Fruit fly (Drosophila melanogaster) whole organism, prepupa: ENCODE results near the gene CG34056.
A peak's percentile ranks its signal among the peaks of the same experiment; 100 is the strongest.

ENCODE experiments used
- Blimp-1 ChIP-seq: fragments of 200-800 bp; sonication (Bioruptor generic); optimal IDR thresholded peaks from 3 replicates; lab custom pipeline; 2017; ENCODE audit warnings: missing biosample characterization, missing genetic modification characterization, mild to moderate bottlenecking, moderate library complexity, missing genetic modification reagents
- CG10631 ChIP-seq: fragments of 200-800 bp; sonication (Bioruptor generic); optimal IDR thresholded peaks from 2 replicates; lab custom pipeline; 2016; ENCODE audit warnings: missing biosample characterization, missing genetic modification characterization
- CG10669 ChIP-seq: fragments of 200-800 bp; sonication (Bioruptor generic); optimal IDR thresholded peaks from 3 replicates; lab custom pipeline; 2018; ENCODE audit warnings: missing biosample characterization, mild to moderate bottlenecking, missing genetic modification characterization, moderate library complexity
- CG11902 ChIP-seq: fragments of 200-800 bp; sonication (Bioruptor generic); optimal IDR thresholded peaks from 3 replicates; lab custom pipeline; 2016; ENCODE audit warnings: missing biosample characterization, missing genetic modification characterization
- CG15336 ChIP-seq: fragments of 200-800 bp; sonication (Bioruptor generic); IDR thresholded peaks from 2 replicates; pipeline ENCODE4 v1.3.6; 2022; ENCODE audit warnings: missing biosample characterization, missing genetic modification characterization
- CG16779 ChIP-seq: fragments of 200-800 bp; sonication (Bioruptor generic); optimal IDR thresholded peaks from 3 replicates; lab custom pipeline; 2017; ENCODE audit warnings: missing biosample characterization, mild to moderate bottlenecking, missing genetic modification characterization
- CG3032 ChIP-seq: fragments of 200-800 bp; optimal IDR thresholded peaks from 2 replicates; lab custom pipeline; 2019; ENCODE audit warnings: missing biosample characterization, mild to moderate bottlenecking, missing genetic modification characterization, moderate library complexity
- CG32006 ChIP-seq: fragments of 200-800 bp; sonication (Bioruptor generic); optimal IDR thresholded peaks from 3 replicates; lab custom pipeline; 2017; ENCODE audit warnings: missing biosample characterization, mild to moderate bottlenecking, missing genetic modification characterization
- CG3919 ChIP-seq: fragments of 200-800 bp; sonication (Bioruptor generic); optimal IDR thresholded peaks from 3 replicates; lab custom pipeline; 2016; ENCODE audit warnings: missing biosample characterization, missing genetic modification characterization
- CG4318 ChIP-seq: fragments of 200-800 bp; sonication (Bioruptor generic); optimal IDR thresholded peaks from 3 replicates; lab custom pipeline; 2017; ENCODE audit warnings: missing biosample characterization, mild to moderate bottlenecking, missing genetic modification characterization
- CG6163 ChIP-seq: fragments of 200-800 bp; sonication (Bioruptor generic); IDR thresholded peaks from 3 replicates; pipeline ENCODE4 v1.3.6; 2022; ENCODE audit warnings: missing biosample characterization, missing genetic modification characterization
- CG6276 ChIP-seq: fragments of 200-800 bp; sonication (Bioruptor generic); optimal IDR thresholded peaks from 2 replicates; lab custom pipeline; 2017; ENCODE audit warnings: missing biosample characterization, mild to moderate bottlenecking, missing genetic modification characterization
- CG6792 ChIP-seq: fragments of 200-800 bp; sonication (Bioruptor generic); optimal IDR thresholded peaks from 3 replicates; lab custom pipeline; 2016; ENCODE audit warnings: missing biosample characterization, missing genetic modification characterization
- CG6808 ChIP-seq: fragments of 200-800 bp; sonication (Bioruptor generic); optimal IDR thresholded peaks from 3 replicates; lab custom pipeline; 2017; ENCODE audit warnings: missing biosample characterization, missing genetic modification characterization, mild to moderate bottlenecking, moderate library complexity, missing genetic modification reagents
- CG6854 ChIP-seq: fragments of 200-800 bp; sonication (Bioruptor generic); optimal IDR thresholded peaks from 2 replicates; lab custom pipeline; 2017; ENCODE audit warnings: missing biosample characterization, mild to moderate bottlenecking, missing genetic modification characterization
- CG7368 ChIP-seq: fragments of 200-800 bp; sonication (Bioruptor generic); optimal IDR thresholded peaks from 3 replicates; lab custom pipeline; 2016; ENCODE audit warnings: missing biosample characterization, missing genetic modification characterization
- CG8119 ChIP-seq: fragments of 200-800 bp; sonication (Bioruptor generic); IDR thresholded peaks from 3 replicates; pipeline ENCODE4 v1.3.6; 2022; ENCODE audit warnings: missing biosample characterization, missing genetic modification characterization
- CG8319 ChIP-seq: fragments of 200-800 bp; sonication (Bioruptor generic); optimal IDR thresholded peaks from 3 replicates; lab custom pipeline; 2016; ENCODE audit warnings: missing biosample characterization, missing genetic modification characterization
- CG8632 ChIP-seq: fragments of 200-800 bp; sonication (Bioruptor generic); optimal IDR thresholded peaks from 3 replicates; lab custom pipeline; 2016; ENCODE audit warnings: missing biosample characterization, missing genetic modification characterization
- CG9139 ChIP-seq: fragments of 200-800 bp; sonication (Bioruptor generic); optimal IDR thresholded peaks from 3 replicates; lab custom pipeline; 2017; ENCODE audit warnings: missing biosample characterization, mild to moderate bottlenecking, missing genetic modification characterization
- Eip75B ChIP-seq: fragments of 200-800 bp; sonication (Bioruptor generic); optimal IDR thresholded peaks from 3 replicates; lab custom pipeline; 2016; ENCODE audit warnings: missing biosample characterization, missing genetic modification characterization
- Eip93F ChIP-seq: fragments of 200-800 bp; sonication (Bioruptor generic); optimal IDR thresholded peaks from 2 replicates; lab custom pipeline; 2016; ENCODE audit warnings: missing biosample characterization, mild to moderate bottlenecking, missing genetic modification characterization
- Ets21C ChIP-seq: fragments of 200-800 bp; sonication (Bioruptor generic); optimal IDR thresholded peaks from 3 replicates; lab custom pipeline; 2016; ENCODE audit warnings: missing biosample characterization, missing genetic modification characterization
- Ets96B ChIP-seq: fragments of 200-800 bp; optimal IDR thresholded peaks from 2 replicates; lab custom pipeline; 2019; ENCODE audit warnings: missing biosample characterization, mild to moderate bottlenecking, missing genetic modification characterization, moderate library complexity
- Gug ChIP-seq: fragments of 200-800 bp; sonication (Bioruptor generic); IDR thresholded peaks from 2 replicates; pipeline ENCODE4 v1.3.6; 2022; ENCODE audit warnings: missing biosample characterization, missing genetic modification characterization
- Hr38 ChIP-seq: sonication (Bioruptor generic); optimal IDR thresholded peaks from 2 replicates; lab custom pipeline; 2016; ENCODE audit warnings: missing biosample characterization, missing genetic modification characterization
- Hr4 ChIP-seq: fragments of 200-800 bp; sonication (Bioruptor generic); optimal IDR thresholded peaks from 3 replicates; lab custom pipeline; 2016; ENCODE audit warnings: missing biosample characterization, missing genetic modification characterization
- Lpt ChIP-seq: fragments of 200-800 bp; sonication (Bioruptor generic); optimal IDR thresholded peaks from 3 replicates; lab custom pipeline; 2016; ENCODE audit warnings: missing biosample characterization, missing genetic modification characterization
- Met ChIP-seq: fragments of 200-800 bp; sonication (Bioruptor generic); optimal IDR thresholded peaks from 3 replicates; lab custom pipeline; 2016; ENCODE audit warnings: missing biosample characterization, missing genetic modification characterization
- OdsH ChIP-seq: fragments of 200-800 bp; sonication (Bioruptor generic); optimal IDR thresholded peaks from 3 replicates; lab custom pipeline; 2016; ENCODE audit warnings: missing biosample characterization, missing genetic modification characterization
- Smox ChIP-seq: fragments of 200-800 bp; sonication (Bioruptor generic); optimal IDR thresholded peaks from 3 replicates; lab custom pipeline; 2016; ENCODE audit warnings: missing biosample characterization, missing genetic modification characterization
- Sox102F ChIP-seq: fragments of 200-800 bp; sonication (Bioruptor generic); optimal IDR thresholded peaks from 2 replicates; lab custom pipeline; 2016; ENCODE audit warnings: missing biosample characterization, mild to moderate bottlenecking, missing genetic modification characterization
- Sox14 ChIP-seq: fragments of 200-800 bp; sonication (Bioruptor generic); optimal IDR thresholded peaks from 3 replicates; lab custom pipeline; 2016; ENCODE audit warnings: missing biosample characterization, missing genetic modification characterization
- Sox15 ChIP-seq: fragments of 200-800 bp; sonication (Bioruptor generic); optimal IDR thresholded peaks from 3 replicates; lab custom pipeline; 2016; ENCODE audit warnings: missing biosample characterization, missing genetic modification characterization
- achi ChIP-seq: fragments of 200-800 bp; sonication (Bioruptor generic); optimal IDR thresholded peaks from 3 replicates; lab custom pipeline; 2016; ENCODE audit warnings: missing biosample characterization, missing genetic modification characterization
- acj6 ChIP-seq: fragments of 200-800 bp; sonication (Bioruptor generic); optimal IDR thresholded peaks from 3 replicates; lab custom pipeline; 2016; ENCODE audit warnings: missing biosample characterization, missing genetic modification characterization
- cyc ChIP-seq: fragments of 200-800 bp; sonication (Bioruptor generic); optimal IDR thresholded peaks from 3 replicates; lab custom pipeline; 2016; ENCODE audit warnings: missing biosample characterization, missing genetic modification characterization
- dac ChIP-seq: fragments of 200-800 bp; sonication (Bioruptor generic); optimal IDR thresholded peaks from 2 replicates; lab custom pipeline; 2017; ENCODE audit warnings: missing biosample characterization, mild to moderate bottlenecking, missing genetic modification characterization
- dsx ChIP-seq: fragments of 200-800 bp; optimal IDR thresholded peaks from 3 replicates; lab custom pipeline; 2019; ENCODE audit warnings: missing biosample characterization, mild to moderate bottlenecking, missing genetic modification characterization, moderate library complexity; ENCODE audit not compliant: poor library complexity, severe bottlenecking
- eg ChIP-seq: fragments of 200-800 bp; sonication (Bioruptor generic); IDR thresholded peaks from 3 replicates; pipeline ENCODE4 v1.3.6; 2022; ENCODE audit warnings: missing biosample characterization, missing genetic modification characterization
- esn ChIP-seq: fragments of 200-800 bp; sonication (Bioruptor generic); optimal IDR thresholded peaks from 2 replicates; lab custom pipeline; 2016; ENCODE audit warnings: missing biosample characterization, mild to moderate bottlenecking, missing genetic modification characterization, moderate library complexity
- fd59A ChIP-seq: fragments of 200-800 bp; sonication (Bioruptor generic); optimal IDR thresholded peaks from 2 replicates; lab custom pipeline; 2017; ENCODE audit warnings: missing biosample characterization, mild to moderate bottlenecking, missing genetic modification characterization, missing genetic modification reagents
- fkh ChIP-seq: fragments of 200-800 bp; sonication (Bioruptor generic); optimal IDR thresholded peaks from 3 replicates; lab custom pipeline; 2017; ENCODE audit warnings: missing biosample characterization, mild to moderate bottlenecking, missing genetic modification characterization, moderate library complexity
- lz ChIP-seq: fragments of 200-800 bp; sonication (Bioruptor generic); optimal IDR thresholded peaks from 3 replicates; lab custom pipeline; 2016; ENCODE audit warnings: missing biosample characterization, missing genetic modification characterization
- net ChIP-seq: fragments of 200-800 bp; sonication (Bioruptor generic); optimal IDR thresholded peaks from 3 replicates; lab custom pipeline; 2016; ENCODE audit warnings: missing biosample characterization, missing genetic modification characterization
- pdm3 ChIP-seq: fragments of 200-800 bp; sonication (Bioruptor generic); optimal IDR thresholded peaks from 3 replicates; lab custom pipeline; 2016; ENCODE audit warnings: missing biosample characterization, missing genetic modification characterization
- salr ChIP-seq, 2 experiments: fragments of 200-800 bp; sonication (Bioruptor generic); optimal IDR thresholded peaks; 3 replicates each; lab custom pipeline; 2016 to 2018; ENCODE audit warnings: missing biosample characterization in 2 of 2, missing genetic modification characterization in 2 of 2, mild to moderate bottlenecking in 1 of 2
- spab ChIP-seq: fragments of 200-800 bp; sonication (Bioruptor generic); optimal IDR thresholded peaks from 2 replicates; lab custom pipeline; 2017; ENCODE audit warnings: missing biosample characterization, mild to moderate bottlenecking, missing genetic modification characterization, missing genetic modification reagents
- ss ChIP-seq, 2 experiments: fragments of 200-800 bp; sonication (Bioruptor generic); optimal IDR thresholded peaks; 2 replicates in 1 of 2; 3 replicates in 1 of 2; lab custom pipeline; 2017 to 2018; ENCODE audit warnings: mild to moderate bottlenecking in 2 of 2, missing biosample characterization in 2 of 2, missing genetic modification characterization in 2 of 2, moderate library complexity in 1 of 2
- svp ChIP-seq: fragments of 200-800 bp; sonication (Bioruptor generic); peaks from one replicate; lab custom pipeline; 2016; ENCODE audit warnings: missing biosample characterization, missing genetic modification characterization
- topi ChIP-seq: fragments of 200-800 bp; sonication (Bioruptor generic); optimal IDR thresholded peaks from 3 replicates; lab custom pipeline; 2016; ENCODE audit warnings: missing biosample characterization, missing genetic modification characterization
- vri ChIP-seq: fragments of 200-800 bp; sonication (Bioruptor generic); optimal IDR thresholded peaks from 3 replicates; lab custom pipeline; 2016; ENCODE audit warnings: missing biosample characterization, mild to moderate bottlenecking, missing genetic modification characterization

CG34056 gene

dm6 chr3L:904364-904763, 8.6 kb downstream of the CG34056 start:
- peak; percentile 23 for TF ChIP-seq CG11902 (GFP tag; lab: Kevin White, UChicago)
- peak; percentile 17 for TF ChIP-seq CG32006 (GFP tag; lab: Kevin White, UChicago)
- TF ChIP-seq CG8319 (GFP tag; lab: Kevin White, UChicago), result peak; percentile 14
- TF ChIP-seq CG6808, result peak; percentile 34
- TF ChIP-seq svp (GFP tag; lab: Kevin White, UChicago), result peak; percentile 76
- TF ChIP-seq CG8632, result peak; percentile 40
- peak; percentile 61 for TF ChIP-seq topi (GFP tag; lab: Kevin White, UChicago)
- TF ChIP-seq salr (GFP tag; optimal IDR thresholded peaks at IDR 0.05; lab: Kevin White, UChicago), result peak in 1 of 2 experiments; percentile 60
- TF ChIP-seq esn (GFP tag; lab: Kevin White, UChicago), result peak; percentile 75
- TF ChIP-seq CG8119 (GFP tag; lab: Robert Waterston, UW), result 0 out of 3 replicates have a peak, but pooled peaks have one; percentile 16
- peak; percentile 40 for TF ChIP-seq Eip75B (GFP tag; lab: Kevin White, UChicago)
- TF ChIP-seq ss (GFP tag; optimal IDR thresholded peaks at IDR 0.05; lab: Kevin White, UChicago), result peak in 1 of 2 experiments; percentile 33
- peak; percentile 31 for TF ChIP-seq achi (GFP tag; lab: Kevin White, UChicago)
- TF ChIP-seq CG6163 (GFP tag; lab: Robert Waterston, UW), result peak; percentile 56; the same call in 2 of the 3 replicates
- no peak for TF ChIP-seq CG4318 (GFP tag; lab: Kevin White, UChicago)
- no peak for TF ChIP-seq dsx (GFP tag; lab: Kevin White, UChicago)
- TF ChIP-seq Eip93F (GFP tag; lab: Kevin White, UChicago), result no peak
- peak; percentile 49 for TF ChIP-seq vri (GFP tag; lab: Kevin White, UChicago)
- TF ChIP-seq CG10631 (GFP tag; lab: Kevin White, UChicago), result peak; percentile 41
- TF ChIP-seq CG15336, result 0 out of 2 replicates have a peak, but pooled peaks have one; percentile 19
- TF ChIP-seq spab (GFP tag; lab: Kevin White, UChicago), result peak; percentile 43
- TF ChIP-seq CG3919 (GFP tag; lab: Kevin White, UChicago), result peak; percentile 69
- peak; percentile 50 for TF ChIP-seq OdsH (GFP tag; lab: Kevin White, UChicago)
- TF ChIP-seq net (GFP tag; lab: Kevin White, UChicago), result no peak
- TF ChIP-seq Sox14 (GFP tag; lab: Kevin White, UChicago), result peak; percentile 33
- peak; percentile 62 for TF ChIP-seq Sox102F (GFP tag; lab: Kevin White, UChicago)
- TF ChIP-seq Hr38 (GFP tag; lab: Kevin White, UChicago), result no peak
- peak; percentile 59 for TF ChIP-seq CG10669 (GFP tag; lab: Kevin White, UChicago)
- peak; percentile 47 for TF ChIP-seq CG7368
- TF ChIP-seq Ets96B, result peak; percentile 58
- no peak for TF ChIP-seq fkh (GFP tag; lab: Kevin White, UChicago)
- TF ChIP-seq Gug, result no peak
- TF ChIP-seq Hr4, result peak; percentile 23
- TF ChIP-seq CG6854 (GFP tag; lab: Kevin White, UChicago), result peak; percentile 13
- TF ChIP-seq fd59A, result peak; percentile 22
- no peak for TF ChIP-seq dac (GFP tag; lab: Kevin White, UChicago)
- TF ChIP-seq Ets21C (GFP tag; lab: Kevin White, UChicago), result peak; percentile 31
- TF ChIP-seq Met (GFP tag; lab: Kevin White, UChicago), result peak; percentile 62
- peak; percentile 55 for TF ChIP-seq CG3032 (tag; lab: Kevin White, UChicago)
- TF ChIP-seq CG6792 (GFP tag; lab: Kevin White, UChicago), result peak; percentile 51
- no peak for TF ChIP-seq CG16779 (tag; lab: Kevin White, UChicago)
- TF ChIP-seq CG6276 (GFP tag; lab: Kevin White, UChicago), result no peak
- TF ChIP-seq lz (GFP tag; lab: Kevin White, UChicago), result peak; percentile 49
- peak; percentile 73 for TF ChIP-seq cyc
- TF ChIP-seq pdm3, result peak; percentile 49
- peak; percentile 15 for TF ChIP-seq Sox15 (GFP tag; lab: Kevin White, UChicago)
- TF ChIP-seq acj6 (GFP tag; lab: Kevin White, UChicago), result peak; percentile 52
- no peak for TF ChIP-seq CG9139 (GFP tag; lab: Kevin White, UChicago)
- peak; percentile 58 for TF ChIP-seq Smox (GFP tag; lab: Kevin White, UChicago)
- peak; percentile 4 for TF ChIP-seq Blimp-1 (GFP tag; lab: Kevin White, UChicago)
- no peak for TF ChIP-seq eg (GFP tag; lab: Robert Waterston, UW)
- TF ChIP-seq Lpt (GFP tag; lab: Kevin White, UChicago), result no peak
